Fruit fly (Drosophila melanogaster) whole organism, embryonic: ENCODE measurements around the gene Upf1.

Experiments used
- Bdp1 ChIP-seq: fragments of 200-800 bp; sonication (Bioruptor generic); optimal IDR thresholded peaks from 3 replicates; lab custom pipeline; 2016; ENCODE audit warnings: missing biosample characterization, missing genetic modification characterization
- Blimp-1 ChIP-seq: fragments of 200-800 bp; sonication (Bioruptor generic); optimal IDR thresholded peaks from 3 replicates; lab custom pipeline; 2018; ENCODE audit warnings: missing biosample characterization, missing genetic modification characterization, mild to moderate bottlenecking, moderate library complexity, missing genetic modification reagents
- CG10543 ChIP-seq: fragments of 200-800 bp; sonication (Bioruptor generic); optimal IDR thresholded peaks from 3 replicates; lab custom pipeline; 2017; ENCODE audit warnings: missing biosample characterization, mild to moderate bottlenecking, missing genetic modification characterization, moderate library complexity
- CG1233 ChIP-seq: fragments of 200-800 bp; sonication (Bioruptor generic); optimal IDR thresholded peaks from 4 replicates; lab custom pipeline; 2018; ENCODE audit warnings: missing biosample characterization, mild to moderate bottlenecking, missing genetic modification characterization
- CG13287 ChIP-seq: fragments of 200-800 bp; sonication (Bioruptor generic); IDR thresholded peaks from 2 replicates; pipeline ENCODE4 v1.3.6; 2022; ENCODE audit warnings: missing biosample characterization, missing genetic modification characterization; ENCODE audit not compliant: partially characterized antibody
- CG13424 ChIP-seq: fragments of 200-800 bp; sonication (Bioruptor generic); optimal IDR thresholded peaks from 2 replicates; lab custom pipeline; 2019; ENCODE audit warnings: missing biosample characterization, mild to moderate bottlenecking, missing genetic modification characterization, moderate library complexity
- CG1529 ChIP-seq: fragments of 200-800 bp; sonication (Bioruptor generic); optimal IDR thresholded peaks from 3 replicates; lab custom pipeline; 2018; ENCODE audit warnings: missing biosample characterization, missing genetic modification characterization
- CG1603 ChIP-seq: fragments of 200-800 bp; sonication (Bioruptor generic); optimal IDR thresholded peaks from 2 replicates; lab custom pipeline; 2019; ENCODE audit warnings: missing biosample characterization, mild to moderate bottlenecking, missing genetic modification characterization, moderate library complexity
- CG17802 ChIP-seq: fragments of 200-800 bp; sonication (Bioruptor generic); optimal IDR thresholded peaks from 2 replicates; lab custom pipeline; 2018; ENCODE audit warnings: missing biosample characterization, mild to moderate bottlenecking, missing genetic modification characterization, moderate library complexity
- CG18764 ChIP-seq: fragments of 200-800 bp; sonication (Bioruptor generic); optimal IDR thresholded peaks from 3 replicates; lab custom pipeline; 2016; ENCODE audit warnings: missing biosample characterization, missing genetic modification characterization
- CG31441 ChIP-seq: fragments of 200-800 bp; sonication (Bioruptor generic); IDR thresholded peaks from 2 replicates; pipeline ENCODE4 v1.3.6; 2022; ENCODE audit warnings: missing biosample characterization, missing genetic modification characterization
- CG3281 ChIP-seq: fragments of 200-800 bp; sonication (Bioruptor generic); optimal IDR thresholded peaks from 3 replicates; lab custom pipeline; 2017; ENCODE audit warnings: missing biosample characterization, mild to moderate bottlenecking, missing genetic modification characterization
- CG3407 ChIP-seq: fragments of 200-800 bp; sonication (Bioruptor generic); optimal IDR thresholded peaks from 2 replicates; lab custom pipeline; 2018; ENCODE audit warnings: missing biosample characterization, mild to moderate bottlenecking, missing genetic modification characterization
- CG4707 ChIP-seq: fragments of 200-800 bp; sonication (Bioruptor generic); optimal IDR thresholded peaks from 2 replicates; lab custom pipeline; 2018; ENCODE audit warnings: missing biosample characterization, mild to moderate bottlenecking, missing genetic modification characterization, moderate library complexity
- CG6654 ChIP-seq: fragments of 200-800 bp; sonication (Bioruptor generic); optimal IDR thresholded peaks from 2 replicates; lab custom pipeline; 2017; ENCODE audit warnings: missing biosample characterization, mild to moderate bottlenecking, missing genetic modification characterization
- CG7745 ChIP-seq: fragments of 200-800 bp; sonication (Bioruptor generic); optimal IDR thresholded peaks from 2 replicates; lab custom pipeline; 2018; ENCODE audit warnings: missing biosample characterization, mild to moderate bottlenecking, missing genetic modification characterization, moderate library complexity
- CG8290 ChIP-seq, 3 experiments: fragments of 200-800 bp; sonication (Bioruptor generic); optimal IDR thresholded peaks; 2 replicates each; lab custom pipeline; 2016 to 2019; ENCODE audit warnings: missing biosample characterization in 3 of 3, missing genetic modification characterization in 3 of 3, mild to moderate bottlenecking in 2 of 3, moderate library complexity in 1 of 3
- CG9437 ChIP-seq: fragments of 200-800 bp; sonication (Bioruptor generic); optimal IDR thresholded peaks from 2 replicates; lab custom pipeline; 2018; ENCODE audit warnings: missing biosample characterization, mild to moderate bottlenecking, missing genetic modification characterization
- CG9932 ChIP-seq: fragments of 200-800 bp; sonication (Bioruptor generic); IDR thresholded peaks from 2 replicates; pipeline ENCODE4 v1.3.6; 2022; ENCODE audit warnings: missing biosample characterization, missing genetic modification characterization
- CoRest ChIP-seq: fragments of 200-800 bp; sonication (Bioruptor generic); optimal IDR thresholded peaks from 3 replicates; lab custom pipeline; 2018; ENCODE audit warnings: missing biosample characterization, mild to moderate bottlenecking, missing genetic modification characterization, moderate library complexity
- Dip2 ChIP-seq: fragments of 200-800 bp; sonication (Bioruptor generic); IDR thresholded peaks from 2 replicates; pipeline ENCODE4 v1.3.6; 2022; ENCODE audit warnings: missing biosample characterization, missing genetic modification characterization
- Dip3 ChIP-seq: fragments of 200-800 bp; sonication (Bioruptor generic); optimal IDR thresholded peaks from 3 replicates; lab custom pipeline; 2016; ENCODE audit warnings: missing biosample characterization, missing genetic modification characterization
- Ets65A ChIP-seq: fragments of 200-800 bp; sonication (Bioruptor generic); peaks from one replicate; lab custom pipeline; 2016; ENCODE audit warnings: missing biosample characterization, missing genetic modification characterization
- Ets97D ChIP-seq: fragments of 200-800 bp; sonication (Bioruptor generic); optimal IDR thresholded peaks from 3 replicates; lab custom pipeline; 2016; ENCODE audit warnings: missing biosample characterization, missing genetic modification characterization
- Fer2 ChIP-seq: fragments of 200-800 bp; sonication (Bioruptor generic); optimal IDR thresholded peaks from 2 replicates; lab custom pipeline; 2018; ENCODE audit warnings: missing biosample characterization, mild to moderate bottlenecking, missing genetic modification characterization, moderate library complexity
- Gug ChIP-seq: fragments of 200-800 bp; sonication (Bioruptor generic); IDR thresholded peaks from 4 replicates; pipeline ENCODE4 v1.3.6; 2022; ENCODE audit warnings: missing biosample characterization, missing genetic modification characterization
- Hmx ChIP-seq: fragments of 200-800 bp; sonication (Bioruptor generic); optimal IDR thresholded peaks from 2 replicates; lab custom pipeline; 2016; ENCODE audit warnings: missing biosample characterization, missing genetic modification characterization
- Hr51 ChIP-seq, 2 experiments: fragments of 200-800 bp; sonication (Bioruptor generic); optimal IDR thresholded peaks; 2 replicates in 1 of 2; 3 replicates in 1 of 2; lab custom pipeline; 2016 to 2018; ENCODE audit warnings: missing biosample characterization in 2 of 2, missing genetic modification characterization in 2 of 2, mild to moderate bottlenecking in 1 of 2, moderate library complexity in 1 of 2
- Meics ChIP-seq: fragments of 200-800 bp; sonication (Bioruptor generic); optimal IDR thresholded peaks from 2 replicates; lab custom pipeline; 2017; ENCODE audit warnings: missing biosample characterization, mild to moderate bottlenecking, missing genetic modification characterization
- Mrtf ChIP-seq: fragments of 200-800 bp; sonication (Bioruptor generic); IDR thresholded peaks from 3 replicates; pipeline ENCODE4 v1.3.6; 2022; ENCODE audit warnings: missing biosample characterization, missing genetic modification characterization
- NC2β ChIP-seq: fragments of 200-800 bp; sonication (Bioruptor generic); optimal IDR thresholded peaks from 2 replicates; lab custom pipeline; 2016; ENCODE audit warnings: missing biosample characterization, missing genetic modification characterization
- Ravus ChIP-seq: fragments of 200-800 bp; sonication (Bioruptor generic); IDR thresholded peaks from 2 replicates; pipeline ENCODE4 v1.3.6; 2022; ENCODE audit warnings: missing biosample characterization, missing genetic modification characterization
- Six4 ChIP-seq: fragments of 200-800 bp; sonication (Bioruptor generic); optimal IDR thresholded peaks from 2 replicates; lab custom pipeline; 2016; ENCODE audit warnings: missing biosample characterization, missing genetic modification characterization
- Sox100B ChIP-seq: fragments of 200-800 bp; sonication (Bioruptor generic); optimal IDR thresholded peaks from 3 replicates; lab custom pipeline; 2018; ENCODE audit warnings: missing biosample characterization, mild to moderate bottlenecking, missing genetic modification characterization
- YL-1 ChIP-seq: fragments of 200-800 bp; sonication (Bioruptor generic); optimal IDR thresholded peaks from 3 replicates; lab custom pipeline; 2017; ENCODE audit warnings: missing biosample characterization, mild to moderate bottlenecking, missing genetic modification characterization
- btn ChIP-seq: fragments of 200-800 bp; sonication (Bioruptor generic); optimal IDR thresholded peaks from 2 replicates; lab custom pipeline; 2016; ENCODE audit warnings: missing biosample characterization, missing genetic modification characterization
- chn ChIP-seq: fragments of 200-800 bp; sonication (Bioruptor generic); optimal IDR thresholded peaks from 2 replicates; lab custom pipeline; 2016; ENCODE audit warnings: missing biosample characterization, missing genetic modification characterization
- crp ChIP-seq, 2 experiments: fragments of 200-800 bp; sonication (Bioruptor generic); optimal IDR thresholded peaks; 2 replicates in 1 of 2; 3 replicates in 1 of 2; lab custom pipeline; 2017; ENCODE audit warnings: missing biosample characterization in 2 of 2, missing genetic modification characterization in 2 of 2, mild to moderate bottlenecking in 1 of 2, moderate library complexity in 1 of 2
- cwo ChIP-seq: fragments of 200-800 bp; sonication (Bioruptor generic); optimal IDR thresholded peaks from 3 replicates; lab custom pipeline; 2017; ENCODE audit warnings: missing biosample characterization, missing genetic modification characterization, mild to moderate bottlenecking, moderate library complexity, missing genetic modification reagents
- dan ChIP-seq: fragments of 200-800 bp; sonication (Bioruptor generic); IDR thresholded peaks from 2 replicates; pipeline ENCODE4 v1.3.6; 2022; ENCODE audit warnings: missing biosample characterization, missing genetic modification characterization
- fd3F ChIP-seq: fragments of 200-800 bp; sonication (Bioruptor generic); optimal IDR thresholded peaks from 2 replicates; lab custom pipeline; 2018; ENCODE audit warnings: missing biosample characterization, mild to moderate bottlenecking, missing genetic modification characterization, moderate library complexity
- fd64A ChIP-seq: fragments of 200-800 bp; sonication (Bioruptor generic); optimal IDR thresholded peaks from 3 replicates; lab custom pipeline; 2018; ENCODE audit warnings: missing biosample characterization, mild to moderate bottlenecking, missing genetic modification characterization
- gfzf ChIP-seq: fragments of 200-800 bp; sonication (Bioruptor generic); optimal IDR thresholded peaks from 2 replicates; lab custom pipeline; 2016; ENCODE audit warnings: missing biosample characterization, mild to moderate bottlenecking, missing genetic modification characterization, moderate library complexity
- otp ChIP-seq: fragments of 200-800 bp; sonication (Bioruptor generic); IDR thresholded peaks from 3 replicates; pipeline ENCODE4, ENCODE4 v1.3.6; 2022; ENCODE audit warnings: missing biosample characterization, missing genetic modification characterization
- pzg ChIP-seq: fragments of 200-800 bp; sonication (Bioruptor generic); optimal IDR thresholded peaks from 3 replicates; lab custom pipeline; 2018; ENCODE audit warnings: missing biosample characterization, mild to moderate bottlenecking, missing genetic modification characterization, moderate library complexity
- sens ChIP-seq: fragments of 200-800 bp; sonication (Bioruptor generic); peaks from one replicate; lab custom pipeline; 2016; ENCODE audit warnings: missing biosample characterization, missing genetic modification characterization
- sim ChIP-seq: fragments of 200-800 bp; sonication (Bioruptor generic); IDR thresholded peaks from 2 replicates; pipeline ENCODE4 v1.3.6; 2022; ENCODE audit warnings: missing biosample characterization, missing genetic modification characterization
- slou ChIP-seq: fragments of 200-800 bp; sonication (Bioruptor generic); optimal IDR thresholded peaks from 3 replicates; lab custom pipeline; 2016; ENCODE audit warnings: missing biosample characterization, missing genetic modification characterization
- tgo ChIP-seq: fragments of 200-800 bp; sonication (Bioruptor generic); IDR thresholded peaks from 3 replicates; pipeline ENCODE4 v1.3.6; 2022; ENCODE audit warnings: missing biosample characterization, missing genetic modification characterization
- ttk ChIP-seq: fragments of 200-800 bp; sonication (Bioruptor generic); IDR thresholded peaks from 2 replicates; pipeline ENCODE4 v2.1.2; 2022; ENCODE audit warnings: missing biosample characterization, missing genetic modification characterization
- zen2 ChIP-seq: fragments of 200-800 bp; sonication (Bioruptor generic); IDR thresholded peaks from 3 replicates; pipeline ENCODE4 v1.3.6; 2022; ENCODE audit warnings: missing biosample characterization, missing genetic modification characterization; ENCODE audit not compliant: partially characterized antibody

Gene Upf1

dm6 chrX:11888142-11888541 lies 17.0 kb downstream of the Upf1 start, which contains the start of gene CG1840 (continued):
- no peak for TF ChIP-seq Meics (GFP tag; lab: Kevin White, UChicago)
- TF ChIP-seq NC2β: no peak
- no peak for TF ChIP-seq CG7745 (tag; lab: Kevin White, UChicago)
- peak; percentile 67; the same call in 1 of the 3 replicates for TF ChIP-seq zen2 (GFP tag; lab: Robert Waterston, UW)
- no peak for TF ChIP-seq ttk
- no peak for TF ChIP-seq otp (GFP tag; lab: Robert Waterston, UW)
- no peak for TF ChIP-seq Fer2 (tag; lab: Kevin White, UChicago)
- no peak for TF ChIP-seq Bdp1
- no peak for TF ChIP-seq slou (GFP tag; lab: Kevin White, UChicago)
- no peak for TF ChIP-seq CG3407 (GFP tag; lab: Kevin White, UChicago)
- no peak for TF ChIP-seq CG1233 (GFP tag; lab: Kevin White, UChicago)
- peak; percentile 10 for TF ChIP-seq CG13424 (tag; lab: Kevin White, UChicago)
- TF ChIP-seq Hmx: no peak
- peak; percentile 6 for TF ChIP-seq gfzf (GFP tag; lab: Kevin White, UChicago)
- peak; percentile 57 for TF ChIP-seq CG9932 (GFP tag; lab: Robert Waterston, UW)
- TF ChIP-seq CG8290 (GFP tag; optimal IDR thresholded peaks at IDR 0.05; lab: Kevin White, UChicago): no peak
- TF ChIP-seq CG8290 (tag; optimal IDR thresholded peaks at IDR 0.05; lab: Kevin White, UChicago): peak in 1 of 2 experiments; percentile 23
- TF ChIP-seq Ets97D (GFP tag; lab: Kevin White, UChicago): peak; percentile 13
- no peak for TF ChIP-seq sim (GFP tag; lab: Robert Waterston, UW)
- peak in 1 of 2 experiments; percentile 79 for TF ChIP-seq crp (GFP tag; optimal IDR thresholded peaks at IDR 0.05; lab: Kevin White, UChicago)
- TF ChIP-seq Ets65A (GFP tag; lab: Kevin White, UChicago): no peak
- no peak for TF ChIP-seq CG3281 (GFP tag; lab: Kevin White, UChicago)
- no peak for TF ChIP-seq Hr51 (GFP tag; optimal IDR thresholded peaks at IDR 0.05; lab: Kevin White, UChicago)
- no peak for TF ChIP-seq Dip2 (GFP tag; lab: Robert Waterston, UW)
- TF ChIP-seq Six4: no peak
- TF ChIP-seq dan (GFP tag; lab: Robert Waterston, UW): no peak
- TF ChIP-seq fd3F (GFP tag; lab: Kevin White, UChicago): no peak
- no peak for TF ChIP-seq Dip3 (GFP tag; lab: Kevin White, UChicago)
- TF ChIP-seq CG31441 (GFP tag; lab: Robert Waterston, UW): no peak
- peak; percentile 85 for TF ChIP-seq CG13287
- no peak for TF ChIP-seq CG18764 (GFP tag; lab: Kevin White, UChicago)
- no peak for TF ChIP-seq CG10543 (GFP tag; lab: Kevin White, UChicago)
- TF ChIP-seq Gug (GFP tag; lab: Robert Waterston, UW): no peak
- TF ChIP-seq Ravus: no peak
- no peak for TF ChIP-seq CG17802 (tag; lab: Kevin White, UChicago)
- no peak for TF ChIP-seq cwo (GFP tag; lab: Kevin White, UChicago)
- TF ChIP-seq pzg (GFP tag; lab: Kevin White, UChicago): peak; percentile 32
- peak; percentile 28 for TF ChIP-seq CG1603 (tag; lab: Kevin White, UChicago)
- no peak for TF ChIP-seq CG9437 (GFP tag; lab: Kevin White, UChicago)
- no peak for TF ChIP-seq chn
- no peak for TF ChIP-seq CoRest
- TF ChIP-seq sens (GFP tag; lab: Kevin White, UChicago): peak; percentile 78
- no peak for TF ChIP-seq Blimp-1 (GFP tag; lab: Kevin White, UChicago)
- no peak for TF ChIP-seq CG1529 (GFP tag; lab: Kevin White, UChicago)
- TF ChIP-seq fd64A: no peak
- no peak for TF ChIP-seq tgo (GFP tag; lab: Robert Waterston, UW)
- no peak for TF ChIP-seq CG6654
- TF ChIP-seq YL-1: peak; percentile 13
- TF ChIP-seq Mrtf (GFP tag; lab: Robert Waterston, UW): no peak
- no peak for TF ChIP-seq CG4707 (GFP tag; lab: Kevin White, UChicago)
- TF ChIP-seq btn (GFP tag; lab: Kevin White, UChicago): no peak
- no peak for TF ChIP-seq Sox100B (GFP tag; lab: Kevin White, UChicago)
